Worm (Caenorhabditis elegans): Measurements from ENCODE around the gene fip-3.

DNA sequence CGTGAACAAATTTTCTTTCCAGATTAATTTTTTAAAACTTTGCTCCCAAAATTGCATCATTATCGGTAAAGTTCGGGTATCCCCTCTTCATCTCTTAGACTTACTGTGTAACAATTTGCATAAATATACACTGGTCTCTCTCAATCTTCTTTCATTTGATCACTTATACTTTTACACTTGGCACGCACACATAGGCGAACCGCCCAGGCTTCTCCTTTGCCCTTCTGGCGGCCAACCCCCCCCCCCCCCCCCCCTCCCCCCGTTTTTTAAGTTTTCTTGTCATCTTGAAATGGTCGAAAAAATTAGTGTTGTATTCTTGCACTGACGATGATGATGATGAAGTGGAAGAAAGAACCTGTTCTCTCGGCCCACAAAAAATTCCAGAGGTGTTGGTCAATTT is 19.0 kb downstream of the fip-3 start:
- TF ChIP-seq lin-13 (tag; optimal IDR thresholded peaks at IDR 0.05), result no peak
- no peak for TF ChIP-seq unc-62 (GFP tag; optimal IDR thresholded peaks at IDR 0.05)
- no peak for TF ChIP-seq pha-4 (tag; optimal IDR thresholded peaks at IDR 0.05)
- TF ChIP-seq elt-1 (tag; optimal IDR thresholded peaks at IDR 0.05; ENCODE audit: borderline replicate concordance, insufficient read depth), result no peak
- TF ChIP-seq mep-1 (tag; optimal IDR thresholded peaks at IDR 0.05), result no peak
- no peak for TF ChIP-seq nhr-237 (tag; optimal IDR thresholded peaks at IDR 0.05)
- TF ChIP-seq sptf-1 (tag; optimal IDR thresholded peaks at IDR 0.05), result no peak
- TF ChIP-seq nhr-76 (tag; optimal IDR thresholded peaks at IDR 0.05), result no peak
- no peak for TF ChIP-seq nhr-28 (tag; optimal IDR thresholded peaks at IDR 0.05)
- TF ChIP-seq ztf-11 (tag; optimal IDR thresholded peaks at IDR 0.05), result no peak

Data from whole organism, mixed stage, embryonic.